Fruit fly (Drosophila melanogaster): ENCODE data around the gene Ilp8.

The Ilp8 gene

dm6 chr3L:17031971-17032370 is at the start of gene Ilp8:
Gene Ilp8 (minus strand): TSS chr3L:17032080.
- TF ChIP-seq CG4707 (GFP tag; optimal IDR thresholded peaks at IDR 0.05) (no peak), fru (optimal IDR thresholded peaks at IDR 0.05) (no peak), dati (GFP tag; IDR thresholded peaks at IDR 0.05) (no peak), chinmo (GFP tag; IDR thresholded peaks at IDR 0.05; ENCODE audit: partially characterized antibody) (peak; percentile 74; the same call in 1 of the 4 replicates), CG17802 (tag; optimal IDR thresholded peaks at IDR 0.05) (no peak), exex (tag; optimal IDR thresholded peaks at IDR 0.05) (no peak), Atf3 (GFP tag; optimal IDR thresholded peaks at IDR 0.05) (no peak), CG9932 (GFP tag; IDR thresholded peaks at IDR 0.05) (no peak), schlank (tag; optimal IDR thresholded peaks at IDR 0.05) (no peak), CG10959 (GFP tag; IDR thresholded peaks at IDR 0.05) (no peak), eyg (GFP tag; optimal IDR thresholded peaks at IDR 0.05) (no peak), CG8359 (GFP tag; optimal IDR thresholded peaks at IDR 0.05; ENCODE audit: borderline replicate concordance) (no peak), pfk (GFP tag; optimal IDR thresholded peaks at IDR 0.05) (no peak), CG1603 (tag; optimal IDR thresholded peaks at IDR 0.05) (no peak), Kr (GFP tag; optimal IDR thresholded peaks at IDR 0.05) (no peak), tio (GFP tag; optimal IDR thresholded peaks at IDR 0.05) (no peak), Vsx1 (GFP tag; optimal IDR thresholded peaks at IDR 0.05) (no peak), sd (tag; optimal IDR thresholded peaks at IDR 0.05) (no peak), Sox102F (GFP tag; optimal IDR thresholded peaks at IDR 0.05) (no peak), CG2129 (GFP tag; IDR thresholded peaks at IDR 0.05; ENCODE audit: partially characterized antibody) (no peak), CG11695 (GFP tag; IDR thresholded peaks at IDR 0.05) (0 out of 3 replicates have a peak, but pooled peaks have one; percentile 15), YL-1 (GFP tag; optimal IDR thresholded peaks at IDR 0.05) (no peak), ranshi (GFP tag; IDR thresholded peaks at IDR 0.05) (no peak), PHDP (tag; optimal IDR thresholded peaks at IDR 0.05) (no peak), pb (GFP tag; optimal IDR thresholded peaks at IDR 0.05) (no peak), lola (GFP tag; optimal IDR thresholded peaks at IDR 0.05) (no peak), CG18599 (GFP tag; optimal IDR thresholded peaks at IDR 0.05) (no peak), CG34422 (GFP tag; IDR thresholded peaks at IDR 0.05) (0 out of 3 replicates have a peak, but pooled peaks have one; percentile 23), CG17359 (tag; optimal IDR thresholded peaks at IDR 0.05) (no peak), CG7786 (GFP tag; optimal IDR thresholded peaks at IDR 0.05) (no peak), tx (GFP tag; optimal IDR thresholded peaks at IDR 0.05) (no peak), seq (GFP tag; IDR thresholded peaks at IDR 0.05) (no peak), Med (GFP tag) (peak; percentile 72), CG7372 (GFP tag; IDR thresholded peaks at IDR 0.05) (no peak), D19B (GFP tag; optimal IDR thresholded peaks at IDR 0.05) (no peak), Trl (optimal IDR thresholded peaks at IDR 0.05) (peak; percentile 60 to 76), Trl (GFP tag; optimal IDR thresholded peaks at IDR 0.05) (no peak), otp (GFP tag; IDR thresholded peaks at IDR 0.05) (no peak), dysf (GFP tag; IDR thresholded peaks at IDR 0.05) (no peak), ATbp (GFP tag; optimal IDR thresholded peaks at IDR 0.05) (no peak), mld (GFP tag; IDR thresholded peaks at IDR 0.05; ENCODE audit: partially characterized antibody) (no peak), Rfx (GFP tag; IDR thresholded peaks at IDR 0.05) (0 out of 2 replicates have a peak, but pooled peaks have one; percentile 17), CG7928 (GFP tag; optimal IDR thresholded peaks at IDR 0.05) (no peak), HLH3B (GFP tag; IDR thresholded peaks at IDR 0.05) (no peak), ro (GFP tag; IDR thresholded peaks at IDR 0.05) (no peak), sens (GFP tag) (peak; percentile 9), Blimp-1 (GFP tag; optimal IDR thresholded peaks at IDR 0.05) (peak; percentile 1), Mad (GFP tag; optimal IDR thresholded peaks at IDR 0.05) (no peak), CG33213 (GFP tag; optimal IDR thresholded peaks at IDR 0.05) (no peak), CG13624 (GFP tag; optimal IDR thresholded peaks at IDR 0.05) (no peak), unc-4 (GFP tag; IDR thresholded peaks at IDR 0.05; ENCODE audit: partially characterized antibody) (no peak), CG12104 (GFP tag; optimal IDR thresholded peaks at IDR 0.05) (no peak)
